Worm (Caenorhabditis elegans) whole organism, early embryonic: ENCODE results near the gene R151.10.

Experiments
- B0310.2 ChIP-seq: sonication (generic microtip); optimal IDR thresholded peaks from 2 replicates; lab custom pipeline; 2016; ENCODE audit warnings: mild to moderate bottlenecking, missing genetic modification characterization, missing compliant biosample characterization
- ama-1 ChIP-seq: fragments of 150-350 bp; optimal IDR thresholded peaks from 2 replicates; lab custom pipeline; 2014
- ceh-36 ChIP-seq: sonication (generic microtip); optimal IDR thresholded peaks from 2 replicates; lab custom pipeline; 2016; ENCODE audit warnings: missing genetic modification characterization, inconsistent platforms, missing compliant biosample characterization
- flt-1 ChIP-seq: fragments of 200-800 bp; sonication (Bioruptor generic); IDR thresholded peaks from 2 replicates; pipeline ENCODE4 v1.3.6; 2022; ENCODE audit warnings: missing genetic modification characterization, missing compliant biosample characterization
- hmg-4 ChIP-seq: fragments of 200-800 bp; sonication (Bioruptor generic); optimal IDR thresholded peaks from 2 replicates; lab custom pipeline; 2018; ENCODE audit warnings: mild to moderate bottlenecking, missing genetic modification characterization, missing compliant biosample characterization
- scrt-1 ChIP-seq: fragments of 200-800 bp; sonication (Bioruptor generic); IDR thresholded peaks from 2 replicates; pipeline ENCODE4 v1.3.6; 2022; ENCODE audit warnings: missing genetic modification characterization, missing compliant biosample characterization
- sea-1 ChIP-seq: fragments of 200-800 bp; sonication (Bioruptor generic); conservative IDR thresholded peaks from 2 replicates; pipeline ENCODE4 v1.3.6; 2022; ENCODE audit warnings: missing genetic modification characterization, missing compliant biosample characterization
- tbx-11 ChIP-seq: fragments of 200-800 bp; sonication (Bioruptor generic); IDR thresholded peaks from 2 replicates; pipeline ENCODE4 v1.3.6; 2022; ENCODE audit warnings: missing genetic modification characterization, missing compliant biosample characterization
- tbx-37 ChIP-seq: fragments of 200-800 bp; sonication (Bioruptor generic); conservative IDR thresholded peaks from 2 replicates; pipeline ENCODE4 v1.3.6; 2022; ENCODE audit warnings: missing genetic modification reagents, missing genetic modification characterization, missing compliant biosample characterization

- TF ChIP-seq B0310.2 (tag; lab: Kevin White, UChicago) (no peak), ama-1 (lab: Kevin White, UChicago) (no peak), tbx-37 (GFP tag; lab: Robert Waterston, UW) (no peak), sea-1 (GFP tag; lab: Robert Waterston, UW) (no peak), ceh-36 (tag; lab: Kevin White, UChicago) (no peak), flt-1 (GFP tag; lab: Robert Waterston, UW) (no peak), scrt-1 (GFP tag; lab: Robert Waterston, UW) (no peak), tbx-11 (GFP tag; lab: Robert Waterston, UW) (no peak), hmg-4 (no peak)
Observed at ce11 chrIII:7199467-7199866, 31.3 kb downstream of the R151.10 start.
